Fruit fly (Drosophila melanogaster) Kc167 (cell line): ENCODE results near the gene dob.
A peak's percentile ranks its signal among the peaks of the same experiment; 100 is the strongest.

Experiments
- Myc ChIP-seq: fragments of >200 bp; optimal IDR thresholded peaks from 2 replicates; lab custom pipeline; 2017; ENCODE audit warnings: missing external identifiers
- Sin3A ChIP-seq: fragments of >200 bp; optimal IDR thresholded peaks from 2 replicates; lab custom pipeline; 2018; ENCODE audit warnings: missing external identifiers
- h ChIP-seq: fragments of >200 bp; optimal IDR thresholded peaks from 3 replicates; lab custom pipeline; 2018; ENCODE audit warnings: missing external identifiers
- insv ChIP-seq: fragments of >200 bp; optimal IDR thresholded peaks from 3 replicates; lab custom pipeline; 2018; ENCODE audit warnings: missing external identifiers
- psq ChIP-seq: fragments of >200 bp; optimal IDR thresholded peaks from 2 replicates; lab custom pipeline; 2017; ENCODE audit warnings: missing external identifiers
- ttk ChIP-seq: sonication (Bioruptor generic); optimal IDR thresholded peaks from 2 replicates; lab custom pipeline; 2017; ENCODE audit warnings: missing external identifiers

The dob gene

DNA sequence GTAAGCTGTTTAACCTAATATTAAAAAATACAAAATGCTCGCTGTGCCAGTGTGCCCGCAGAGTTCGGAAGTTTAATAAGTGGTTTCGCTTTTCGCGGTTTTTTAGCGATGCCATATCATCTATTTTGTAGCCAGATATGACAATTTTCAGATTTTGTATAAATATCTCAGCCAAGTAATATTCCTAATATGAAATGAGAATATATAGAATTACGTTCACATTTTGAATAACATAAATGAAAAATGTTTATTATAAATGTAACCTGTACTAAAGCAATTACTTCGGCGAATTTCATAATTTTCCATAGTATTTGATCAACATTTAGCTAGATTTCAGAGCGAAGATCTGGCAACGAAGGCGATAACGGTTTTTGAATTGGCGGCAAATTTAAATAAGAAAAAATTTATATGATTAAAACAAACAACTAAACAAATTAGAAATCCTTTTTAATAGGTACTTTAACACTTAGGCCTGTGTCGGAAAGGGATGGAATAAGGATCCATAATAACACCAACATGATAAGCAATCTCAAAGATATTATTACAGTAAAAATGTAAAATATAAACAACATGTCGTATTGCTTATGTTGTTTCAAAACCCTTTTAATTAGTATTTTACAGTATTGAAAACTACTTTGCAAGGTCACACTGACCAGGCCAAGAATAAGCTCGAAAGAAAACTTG is at the start of gene dob, which contains the start of gene opm:
Gene dob (plus strand): TSS at position 634 of the 684 bp plus-strand sequence.
Gene opm (minus strand): TSS at position 59 of the 684 bp plus-strand sequence.
- TF ChIP-seq psq (lab: Kevin White, UChicago): no peak
- TF ChIP-seq ttk: no peak
- no peak for TF ChIP-seq insv (lab: Kevin White, UChicago)
- TF ChIP-seq Sin3A (lab: Kevin White, UChicago): no peak
- TF ChIP-seq h (lab: Kevin White, UChicago): no peak
- TF ChIP-seq Myc (lab: Kevin White, UChicago): no peak

- TF ChIP-seq insv (lab: Kevin White, UChicago): no peak
- no peak for TF ChIP-seq psq (lab: Kevin White, UChicago)
- no peak for TF ChIP-seq ttk
- TF ChIP-seq h (lab: Kevin White, UChicago): no peak
These were observed 47.4 kb upstream of the dob start for dm6 chrX:15019413-15019812.

DNA sequence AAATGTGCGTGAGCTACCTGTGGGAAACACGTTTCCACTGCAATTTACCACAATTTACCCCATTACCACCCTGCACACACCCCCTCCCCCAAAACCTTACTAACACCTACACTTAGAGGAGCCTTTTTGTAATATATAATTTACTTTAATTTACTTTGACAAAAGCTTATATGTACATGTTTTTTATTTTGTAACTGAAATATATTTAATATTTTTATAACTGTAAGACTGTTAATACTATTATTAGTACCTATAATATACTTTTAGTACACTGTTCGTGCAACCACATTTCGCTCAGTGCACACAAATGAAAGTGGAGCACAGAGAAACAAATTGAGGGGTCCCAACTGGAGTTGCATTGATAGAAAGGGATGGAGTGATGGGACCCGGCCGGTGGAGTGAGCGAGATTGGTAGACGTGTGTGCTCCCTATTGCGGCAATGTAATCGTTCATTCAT is 45.8 kb upstream of the dob start:
- TF ChIP-seq Sin3A (lab: Kevin White, UChicago) (no peak), psq (lab: Kevin White, UChicago) (peak; percentile 49), ttk (no peak), Myc (lab: Kevin White, UChicago) (no peak), h (lab: Kevin White, UChicago) (no peak), insv (lab: Kevin White, UChicago) (no peak)

DNA sequence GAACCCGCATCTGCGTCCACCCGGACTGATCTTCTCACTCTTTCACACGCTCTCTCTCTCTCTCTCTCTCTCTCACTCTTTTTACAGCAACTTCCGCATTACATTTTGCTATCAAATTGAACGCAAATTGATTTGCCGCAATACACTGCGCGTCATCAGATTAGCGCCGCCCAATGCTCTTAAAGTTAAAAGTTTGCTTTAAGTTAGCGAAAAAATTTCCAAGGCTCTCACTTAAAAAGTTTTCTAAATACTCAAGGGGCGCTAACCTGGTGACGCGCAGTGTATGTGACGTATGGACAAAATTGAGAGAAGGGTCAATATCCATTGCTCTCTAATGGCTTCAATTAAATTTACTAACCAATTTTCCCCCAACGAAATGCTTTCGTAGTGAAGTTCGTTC is 44.6 kb upstream of the dob start:
- TF ChIP-seq Myc (lab: Kevin White, UChicago): no peak
- no peak for TF ChIP-seq insv (lab: Kevin White, UChicago)
- TF ChIP-seq ttk: no peak
- TF ChIP-seq h (lab: Kevin White, UChicago): no peak
- no peak for TF ChIP-seq psq (lab: Kevin White, UChicago)
- no peak for TF ChIP-seq Sin3A (lab: Kevin White, UChicago)

dm6 chrX:15023395-15023794 is 43.4 kb upstream of the dob start:
- no peak for TF ChIP-seq psq (lab: Kevin White, UChicago)

- TF ChIP-seq h (lab: Kevin White, UChicago) (no peak), ttk (no peak), psq (lab: Kevin White, UChicago) (no peak), Myc (lab: Kevin White, UChicago) (no peak), Sin3A (lab: Kevin White, UChicago) (no peak), insv (lab: Kevin White, UChicago) (no peak)
These were observed 42.8 kb upstream of the dob start, which contains the start of gene be for dm6 chrX:15023826-15024545. Gene be, plus strand, starts transcription at chrX:15024436.

DNA sequence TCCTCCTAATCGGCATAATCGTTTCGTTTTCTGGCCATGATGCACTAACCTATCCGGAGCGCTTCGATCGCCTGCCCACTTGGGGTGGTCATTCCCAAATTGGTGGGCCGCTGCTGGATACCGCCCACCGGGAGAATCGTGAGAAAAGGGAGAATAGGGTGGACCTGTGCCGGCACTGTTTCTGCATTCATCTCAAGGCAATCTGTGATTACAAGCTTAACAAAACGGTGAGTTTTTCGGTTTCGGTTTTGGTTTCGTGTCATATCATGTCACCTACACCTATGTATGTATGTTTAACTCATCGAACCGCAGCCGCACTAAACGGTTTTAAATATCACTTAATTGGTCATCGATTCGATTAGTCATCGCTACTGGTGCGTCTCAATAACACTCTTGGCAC is 42.1 kb upstream of the dob start:
- TF ChIP-seq Sin3A (lab: Kevin White, UChicago): no peak
- no peak for TF ChIP-seq h (lab: Kevin White, UChicago)

DNA sequence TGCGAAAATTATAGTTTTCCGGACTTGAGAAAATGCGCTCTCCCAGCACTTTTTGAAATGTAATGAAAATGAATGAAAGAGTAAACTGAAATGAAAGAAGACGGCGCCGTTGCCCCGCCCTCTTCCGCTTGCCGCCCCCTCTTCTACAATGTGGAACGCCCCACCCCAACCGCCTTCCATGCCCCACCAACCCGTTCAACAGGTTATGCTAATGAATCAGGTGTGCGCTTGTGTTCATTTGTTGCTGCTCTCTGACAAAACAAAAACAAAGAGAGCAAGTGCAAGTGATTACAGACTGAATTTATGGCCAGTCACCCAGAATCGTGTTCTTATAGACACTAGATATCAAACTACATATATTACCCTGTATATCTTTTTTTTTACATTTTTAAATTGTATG is 41.1 kb upstream of the dob start:
- no peak for TF ChIP-seq insv (lab: Kevin White, UChicago)
- TF ChIP-seq Sin3A (lab: Kevin White, UChicago): no peak
- TF ChIP-seq psq (lab: Kevin White, UChicago): no peak

DNA sequence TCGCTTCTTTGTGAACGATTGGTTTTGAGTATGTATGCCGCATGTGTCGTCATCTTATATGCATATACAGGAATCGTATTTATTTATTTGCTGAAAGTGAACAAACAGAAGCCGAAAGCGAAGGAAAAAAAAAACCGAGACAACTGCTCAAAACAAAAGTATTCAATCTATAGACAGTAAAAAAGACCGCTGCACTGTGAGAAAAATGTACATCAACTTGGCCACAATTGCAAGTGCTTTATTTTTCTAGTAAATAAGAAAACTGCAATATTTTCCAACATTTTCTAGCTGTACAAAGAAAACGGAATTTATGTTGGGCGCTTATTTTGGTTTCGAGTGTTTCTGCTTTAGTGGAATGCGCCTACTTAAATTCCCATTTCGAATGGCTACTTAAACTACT is 39.9 kb upstream of the dob start:
- TF ChIP-seq ttk (no peak), insv (lab: Kevin White, UChicago) (no peak)

DNA sequence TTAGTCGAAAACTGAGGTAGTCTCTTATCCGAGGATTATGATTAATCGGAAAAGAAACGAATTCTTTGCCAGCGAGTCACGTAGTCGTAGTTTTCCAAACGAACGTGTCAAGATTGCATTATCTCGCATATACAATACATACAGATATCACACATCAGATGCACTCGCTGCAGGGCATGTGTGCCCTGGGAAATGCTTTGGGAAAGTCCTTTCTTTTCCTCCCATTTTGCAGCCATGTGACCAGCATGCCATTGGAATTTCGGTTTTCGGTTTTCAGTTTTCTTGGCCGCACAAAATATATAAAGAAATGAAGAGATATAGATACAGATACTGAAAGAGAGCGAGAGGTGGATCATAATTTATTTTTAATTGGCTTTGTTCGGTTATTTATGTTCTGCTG is 38.7 kb upstream of the dob start:
- TF ChIP-seq h (lab: Kevin White, UChicago) (no peak), ttk (no peak), psq (lab: Kevin White, UChicago) (no peak), Sin3A (lab: Kevin White, UChicago) (no peak), insv (lab: Kevin White, UChicago) (no peak), Myc (lab: Kevin White, UChicago) (no peak)

DNA sequence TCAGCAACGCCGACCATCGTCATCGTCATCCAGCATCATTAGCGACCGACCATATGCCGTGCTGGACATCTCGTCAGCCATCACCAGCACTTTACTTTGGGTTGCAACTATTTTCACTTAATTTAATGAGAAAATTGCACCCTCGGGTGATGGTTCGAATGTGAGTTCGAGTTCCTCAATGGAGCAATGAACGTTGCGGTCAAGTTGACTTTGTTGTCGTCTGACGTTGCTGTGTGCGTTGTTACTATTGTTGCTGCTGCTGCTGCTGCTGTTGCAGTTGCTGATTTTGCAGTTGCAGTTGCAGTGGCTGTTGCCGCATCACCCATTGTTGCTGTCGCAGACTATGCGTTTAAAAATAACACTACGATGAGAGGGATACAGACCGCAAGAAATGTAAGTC is 36.9 kb upstream of the dob start:
- TF ChIP-seq Sin3A (lab: Kevin White, UChicago): no peak
- TF ChIP-seq ttk: no peak
- no peak for TF ChIP-seq insv (lab: Kevin White, UChicago)
- no peak for TF ChIP-seq Myc (lab: Kevin White, UChicago)
- TF ChIP-seq h (lab: Kevin White, UChicago): no peak
- no peak for TF ChIP-seq psq (lab: Kevin White, UChicago)

DNA sequence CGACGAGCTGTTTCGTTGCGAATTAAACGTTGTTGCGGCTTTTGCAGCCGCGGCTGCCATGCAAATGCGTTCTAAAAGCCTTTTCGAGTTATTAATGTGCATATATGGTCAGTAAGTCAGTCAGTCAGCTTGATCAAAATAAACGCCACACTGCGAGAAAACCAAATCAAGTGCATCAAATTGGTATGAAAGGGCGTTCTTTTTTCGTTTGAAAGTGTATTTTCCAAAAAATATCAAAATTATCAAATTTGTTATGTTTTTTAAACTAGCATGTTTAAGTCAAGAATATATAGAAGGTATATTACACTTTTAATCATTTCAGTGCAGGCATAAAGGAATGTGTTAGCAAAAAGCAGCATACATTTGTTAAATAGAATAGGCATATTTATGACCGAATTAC is 24.3 kb upstream of the dob start:
- TF ChIP-seq insv (lab: Kevin White, UChicago) (no peak), h (lab: Kevin White, UChicago) (no peak), Myc (lab: Kevin White, UChicago) (no peak), psq (lab: Kevin White, UChicago) (no peak), Sin3A (lab: Kevin White, UChicago) (no peak), ttk (no peak)
